Worm (Caenorhabditis elegans): Measurements from ENCODE around the gene Y38C1AA.19.
A peak's percentile ranks its signal among the peaks of the same experiment; 100 is the strongest.

Gene Y38C1AA.19

DNA sequence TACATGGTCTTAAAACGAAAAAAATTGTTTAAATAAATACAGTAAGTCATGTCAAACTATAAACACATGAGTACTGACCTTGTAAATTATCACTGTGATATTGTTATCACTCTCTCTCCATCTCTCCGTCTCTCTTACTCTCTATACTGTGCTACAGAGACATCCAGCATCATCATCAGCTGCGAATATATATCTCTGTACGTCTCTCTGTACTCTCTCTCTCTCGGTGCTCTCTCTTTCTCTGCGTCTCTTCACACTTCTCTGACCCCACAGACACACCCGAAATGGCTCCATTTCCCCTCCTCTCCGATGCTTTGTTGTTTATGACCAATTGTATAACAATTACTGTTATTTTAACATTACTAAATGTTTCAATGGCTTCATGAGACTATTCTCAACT, 50.6 kb downstream of the Y38C1AA.19 start (continued):
- TF ChIP-seq mes-2 (tag; optimal IDR thresholded peaks at IDR 0.05; ENCODE audit: poor library complexity, severe bottlenecking), result no peak
- TF ChIP-seq ztf-7 (tag; optimal IDR thresholded peaks at IDR 0.05), result no peak
- TF ChIP-seq dmd-9 (GFP tag; IDR thresholded peaks at IDR 0.05), result no peak
- TF ChIP-seq lin-39 (tag; optimal IDR thresholded peaks at IDR 0.05), result no peak
- TF ChIP-seq zfp-3 (GFP tag; conservative IDR thresholded peaks at IDR 0.05), result no peak
- TF ChIP-seq aha-1 (tag), result no peak
- no peak for TF ChIP-seq set-16 (GFP tag; IDR thresholded peaks at IDR 0.05)
- no peak for TF ChIP-seq gei-8 (GFP tag; optimal IDR thresholded peaks at IDR 0.05)
- no peak for TF ChIP-seq zag-1 (tag; optimal IDR thresholded peaks at IDR 0.05)
- TF ChIP-seq spr-3 (GFP tag; optimal IDR thresholded peaks at IDR 0.05), result no peak
- no peak for TF ChIP-seq lin-1 (GFP tag; IDR thresholded peaks at IDR 0.05)
- TF ChIP-seq hmg-1.1 (GFP tag; IDR thresholded peaks at IDR 0.05), result 0 out of 2 replicates have a peak, but pooled peaks have one; percentile 27
- no peak for TF ChIP-seq nhr-25 (tag; optimal IDR thresholded peaks at IDR 0.05; ENCODE audit: borderline replicate concordance, insufficient read depth)
- TF ChIP-seq daf-16 (GFP tag; optimal IDR thresholded peaks at IDR 0.05), result no peak
- peak; percentile 96 for TF ChIP-seq daf-16 (tag; optimal IDR thresholded peaks at IDR 0.05)
- TF ChIP-seq ztf-11 (tag; optimal IDR thresholded peaks at IDR 0.05), result no peak
- no peak for TF ChIP-seq daf-12 (tag; optimal IDR thresholded peaks at IDR 0.05)
- no peak for TF ChIP-seq lin-13 (GFP tag; optimal IDR thresholded peaks at IDR 0.05)
- peak; percentile 62 for TF ChIP-seq hlh-30 (tag; optimal IDR thresholded peaks at IDR 0.05; ENCODE audit: insufficient read depth)
- TF ChIP-seq spr-1 (tag; optimal IDR thresholded peaks at IDR 0.05), result no peak
- TF ChIP-seq hlh-11 (tag; optimal IDR thresholded peaks at IDR 0.05), result peak; percentile 90
- no peak for TF ChIP-seq Y48G9A.11 (GFP tag; IDR thresholded peaks at IDR 0.05)
- no peak for TF ChIP-seq nhr-42 (GFP tag; IDR thresholded peaks at IDR 0.05)
- TF ChIP-seq egl-43 (GFP tag; IDR thresholded peaks at IDR 0.05), result no peak
- TF ChIP-seq arid-1 (GFP tag; conservative IDR thresholded peaks at IDR 0.05), result no peak
- TF ChIP-seq nhr-77 (tag; optimal IDR thresholded peaks at IDR 0.05), result peak; percentile 50
- TF ChIP-seq F26F4.8 (GFP tag; conservative IDR thresholded peaks at IDR 0.05), result no peak
- no peak for TF ChIP-seq zip-11 (GFP tag; IDR thresholded peaks at IDR 0.05)
- TF ChIP-seq mxl-3 (GFP tag; optimal IDR thresholded peaks at IDR 0.05), result no peak
- TF ChIP-seq ceh-44 (GFP tag; IDR thresholded peaks at IDR 0.05), result no peak
- no peak for TF ChIP-seq tra-1 (GFP tag; IDR thresholded peaks at IDR 0.05)
- TF ChIP-seq hif-1 (tag; optimal IDR thresholded peaks at IDR 0.05), result no peak
- TF ChIP-seq saeg-2 (GFP tag; IDR thresholded peaks at IDR 0.05), result no peak
- peak in 1 of 2 experiments; percentile 50 for TF ChIP-seq mdl-1 (tag; optimal IDR thresholded peaks at IDR 0.05)
- no peak for TF ChIP-seq ama-1 (optimal IDR thresholded peaks at IDR 0.05)
- no peak for TF ChIP-seq vab-7 (GFP tag; IDR thresholded peaks at IDR 0.05)
- TF ChIP-seq ceh-28 (tag; optimal IDR thresholded peaks at IDR 0.05), result no peak
- TF ChIP-seq lin-29 (GFP tag; IDR thresholded peaks at IDR 0.05), result no peak
- TF ChIP-seq T20F7.1 (GFP tag; optimal IDR thresholded peaks at IDR 0.05), result no peak
- no peak for TF ChIP-seq pha-4 (GFP tag; IDR thresholded peaks at IDR 0.05)
- no peak for TF ChIP-seq pha-4 (tag; optimal IDR thresholded peaks at IDR 0.05)
- no peak for TF ChIP-seq attf-4 (tag; optimal IDR thresholded peaks at IDR 0.05)
- TF ChIP-seq egl-27 (tag; optimal IDR thresholded peaks at IDR 0.05), result no peak
- TF ChIP-seq ctbp-1 (GFP tag; IDR thresholded peaks at IDR 0.05), result no peak
- no peak for TF ChIP-seq fkh-10 (GFP tag; optimal IDR thresholded peaks at IDR 0.05)
- TF ChIP-seq skn-1 (tag; optimal IDR thresholded peaks at IDR 0.05), result no peak
- TF ChIP-seq F37D6.2 (tag; optimal IDR thresholded peaks at IDR 0.05), result no peak
- TF ChIP-seq sdz-12 (GFP tag; optimal IDR thresholded peaks at IDR 0.05), result no peak
- no peak for TF ChIP-seq tag-97 (GFP tag; IDR thresholded peaks at IDR 0.05)
- TF ChIP-seq snpc-4 (tag; optimal IDR thresholded peaks at IDR 0.05), result no peak
- no peak for TF ChIP-seq nhr-6 (tag; optimal IDR thresholded peaks at IDR 0.05)
- no peak for TF ChIP-seq nhr-111 (GFP tag; optimal IDR thresholded peaks at IDR 0.05)
- no peak for TF ChIP-seq jun-1 (tag; optimal IDR thresholded peaks at IDR 0.05)
